Worm (Caenorhabditis elegans): ENCODE measurements around the gene gtr-1.

DNA sequence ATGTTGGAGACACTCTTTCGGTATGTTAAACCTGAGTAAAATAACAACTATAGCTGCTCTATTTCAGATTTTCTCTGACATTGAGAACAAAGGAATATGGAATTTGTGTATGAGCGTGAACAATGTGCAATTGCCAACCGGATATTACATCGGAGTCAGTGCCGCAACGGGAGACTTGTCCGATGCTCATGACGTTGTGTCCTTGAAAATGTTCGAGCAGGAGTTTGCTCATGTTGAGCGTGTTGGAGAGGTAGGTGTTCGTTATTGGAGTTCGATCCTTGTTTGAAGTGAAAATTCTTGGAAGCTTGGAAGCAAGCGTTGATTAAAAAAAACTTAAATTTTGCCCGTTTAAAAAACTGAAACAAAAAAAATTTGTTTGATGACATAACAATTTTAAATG is 33.0 kb upstream of the gtr-1 start:
- TF ChIP-seq rnt-1 (tag; optimal IDR thresholded peaks at IDR 0.05) (no peak), ahr-1 (tag; optimal IDR thresholded peaks at IDR 0.05) (no peak), npax-4 (tag; optimal IDR thresholded peaks at IDR 0.05) (no peak), lim-6 (tag; optimal IDR thresholded peaks at IDR 0.05) (no peak), fkh-10 (GFP tag; optimal IDR thresholded peaks at IDR 0.05) (no peak), C38D4.7 (GFP tag; optimal IDR thresholded peaks at IDR 0.05) (no peak), nhr-232 (tag; optimal IDR thresholded peaks at IDR 0.05) (no peak)
